Fruit fly (Drosophila melanogaster) whole organism, embryonic: ENCODE measurements around the gene OS9.

Source experiments
- Dll ChIP-seq: fragments of 200-800 bp; sonication (Bioruptor generic); IDR thresholded peaks from 4 replicates; pipeline ENCODE4 v1.3.6; 2022; ENCODE audit warnings: missing biosample characterization, missing genetic modification characterization; ENCODE audit not compliant: partially characterized antibody
- fd102C ChIP-seq: fragments of 200-800 bp; sonication (Bioruptor generic); optimal IDR thresholded peaks from 2 replicates; lab custom pipeline; 2018; ENCODE audit warnings: missing biosample characterization, mild to moderate bottlenecking, missing genetic modification characterization, moderate library complexity

- TF ChIP-seq Dll (GFP tag; lab: Robert Waterston, UW): no peak
- no peak for TF ChIP-seq fd102C (GFP tag; lab: Kevin White, UChicago)
Observed at dm6 chr2L:19935085-19935846, 31.0 kb downstream of the OS9 start.
